Worm (Caenorhabditis elegans): ENCODE data around the gene ptr-20.

DNA sequence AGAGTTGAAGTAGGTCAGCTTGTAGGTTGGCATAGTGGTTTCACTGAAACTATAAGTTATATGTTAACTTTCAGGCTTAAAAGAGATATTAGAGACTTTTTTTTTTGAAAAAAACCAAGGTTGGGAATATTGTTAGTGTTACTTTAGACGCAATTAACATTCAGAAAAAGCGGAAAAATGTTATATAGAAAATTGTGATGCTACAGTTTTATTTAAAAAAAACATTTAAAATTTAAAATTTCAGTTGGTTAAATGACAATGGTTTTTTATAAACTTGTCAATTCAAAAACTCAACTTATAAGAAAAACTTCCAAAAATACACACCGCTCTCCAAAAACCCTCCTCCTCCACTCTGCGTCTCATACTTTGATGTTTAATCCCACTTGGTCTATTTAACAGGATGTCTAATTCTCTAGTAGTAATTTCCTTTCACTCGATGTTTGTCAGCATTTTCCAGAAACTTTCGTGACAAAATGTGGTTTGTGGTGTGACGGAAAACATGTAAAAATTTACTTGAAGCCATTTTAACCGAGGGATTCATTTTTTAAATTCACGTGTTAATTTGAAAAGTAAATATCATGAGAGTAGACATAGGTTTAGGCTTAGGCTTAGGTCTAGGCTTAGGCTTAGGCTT, 17.1 kb downstream of the ptr-20 start, which contains the start of gene gst-31:
- TF ChIP-seq unc-39 (tag; optimal IDR thresholded peaks at IDR 0.05) = no peak
- TF ChIP-seq unc-62 (GFP tag; optimal IDR thresholded peaks at IDR 0.05) = no peak
- TF ChIP-seq elt-1 (tag; optimal IDR thresholded peaks at IDR 0.05; ENCODE audit: borderline replicate concordance, insufficient read depth) = no peak
- no peak for TF ChIP-seq nhr-12 (tag; optimal IDR thresholded peaks at IDR 0.05)
- no peak for TF ChIP-seq lin-13 (tag; optimal IDR thresholded peaks at IDR 0.05)
- TF ChIP-seq ztf-11 (tag; optimal IDR thresholded peaks at IDR 0.05) = no peak
- TF ChIP-seq hlh-1 (tag; optimal IDR thresholded peaks at IDR 0.05) = no peak
- TF ChIP-seq pha-4 (tag; optimal IDR thresholded peaks at IDR 0.05) = no peak
- TF ChIP-seq unc-120 (tag; optimal IDR thresholded peaks at IDR 0.05; ENCODE audit: poor library complexity, severe bottlenecking) = no peak
- no peak for TF ChIP-seq ces-1 (GFP tag; optimal IDR thresholded peaks at IDR 0.05)
- no peak for TF ChIP-seq lsy-2 (tag; optimal IDR thresholded peaks at IDR 0.05)
- TF ChIP-seq nhr-237 (tag; optimal IDR thresholded peaks at IDR 0.05) = no peak
- TF ChIP-seq mep-1 (tag; optimal IDR thresholded peaks at IDR 0.05) = no peak

All from whole organism, mixed stage, embryonic.